Fruit fly (Drosophila melanogaster) whole organism, wandering third instar larva: Measurements from ENCODE around the gene sNPF.

Source experiments
- CG32264 ChIP-seq: fragments of 200-800 bp; sonication (Bioruptor generic); optimal IDR thresholded peaks from 2 replicates; lab custom pipeline; 2016; ENCODE audit warnings: missing biosample characterization, missing genetic modification characterization
- CG9705 ChIP-seq: fragments of 200-800 bp; sonication (Bioruptor generic); optimal IDR thresholded peaks from 2 replicates; lab custom pipeline; 2018; ENCODE audit warnings: missing biosample characterization, mild to moderate bottlenecking, missing genetic modification characterization
- CrebA ChIP-seq: fragments of 200-800 bp; sonication (Bioruptor generic); optimal IDR thresholded peaks from 2 replicates; lab custom pipeline; 2016; ENCODE audit warnings: missing biosample characterization, mild to moderate bottlenecking, missing genetic modification characterization, borderline replicate concordance
- Dfd ChIP-seq: fragments of >200 bp; optimal IDR thresholded peaks from 2 replicates; lab custom pipeline; 2017; ENCODE audit warnings: missing biosample characterization, missing genetic modification characterization
- Dif ChIP-seq: fragments of 200-275, 200-300 bp; sonication (Bioruptor generic); optimal IDR thresholded peaks from 2 replicates; lab custom pipeline; 2018; ENCODE audit warnings: missing biosample characterization, missing genetic modification characterization; ENCODE audit not compliant: partially characterized antibody
- GATAd ChIP-seq: sonication (Bioruptor generic); optimal IDR thresholded peaks from 2 replicates; lab custom pipeline; 2016; ENCODE audit warnings: missing biosample characterization, missing genetic modification characterization
- HLH106 ChIP-seq: fragments of 200-800 bp; optimal IDR thresholded peaks from 3 replicates; lab custom pipeline; 2019; ENCODE audit warnings: missing biosample characterization, mild to moderate bottlenecking, missing genetic modification characterization, moderate library complexity
- Hnf4 ChIP-seq: fragments of 200-800 bp; sonication (Bioruptor generic); optimal IDR thresholded peaks from 2 replicates; lab custom pipeline; 2016; ENCODE audit warnings: missing biosample characterization, mild to moderate bottlenecking, missing genetic modification characterization
- Hr78 ChIP-seq: fragments of >200 bp; optimal IDR thresholded peaks from 2 replicates; lab custom pipeline; 2017; ENCODE audit warnings: missing biosample characterization, missing genetic modification characterization
- Hr83 ChIP-seq: fragments of 200-300 bp; sonication (Bioruptor generic); optimal IDR thresholded peaks from 2 replicates; lab custom pipeline; 2016; ENCODE audit warnings: missing biosample characterization, mild to moderate bottlenecking, missing genetic modification characterization, moderate library complexity; ENCODE audit not compliant: poor library complexity, severe bottlenecking
- Jra ChIP-seq: sonication (Bioruptor generic); optimal IDR thresholded peaks from 2 replicates; lab custom pipeline; 2016; ENCODE audit warnings: missing biosample characterization, missing genetic modification characterization
- Mio ChIP-seq: sonication (Bioruptor generic); optimal IDR thresholded peaks from 2 replicates; lab custom pipeline; 2016; ENCODE audit warnings: missing biosample characterization, missing genetic modification characterization
- Myc ChIP-seq: fragments of >200 bp; optimal IDR thresholded peaks from 2 replicates; lab custom pipeline; 2017
- OdsH ChIP-seq: fragments of 200-800 bp; sonication (Bioruptor generic); optimal IDR thresholded peaks from 2 replicates; lab custom pipeline; 2016; ENCODE audit warnings: missing biosample characterization, mild to moderate bottlenecking, missing genetic modification characterization
- Sp1 ChIP-seq: fragments of 200-800 bp; sonication (Bioruptor generic); optimal IDR thresholded peaks from 3 replicates; lab custom pipeline; 2019; ENCODE audit warnings: missing biosample characterization, mild to moderate bottlenecking, missing genetic modification characterization, moderate library complexity
- Vsx2 ChIP-seq: fragments of 200-300, 225-300 bp; sonication (Bioruptor generic); optimal IDR thresholded peaks from 2 replicates; lab custom pipeline; 2018; ENCODE audit warnings: missing biosample characterization, missing genetic modification characterization; ENCODE audit not compliant: partially characterized antibody
- br ChIP-seq: fragments of 200-800 bp; sonication (Bioruptor generic); optimal IDR thresholded peaks from 2 replicates; lab custom pipeline; 2016; ENCODE audit warnings: missing biosample characterization, missing genetic modification characterization
- brk ChIP-seq: fragments of 200-800 bp; sonication (Bioruptor generic); optimal IDR thresholded peaks from 2 replicates; lab custom pipeline; 2016; ENCODE audit warnings: missing biosample characterization, mild to moderate bottlenecking, missing genetic modification characterization
- dl ChIP-seq, 2 experiments: fragments of 175-275, 200-275 bp in 1 of 2; fragments of 200-275 bp in 1 of 2; sonication (Bioruptor generic); optimal IDR thresholded peaks; lab custom pipeline; 2018; ENCODE audit warnings: mild to moderate bottlenecking in 2 of 2, missing biosample characterization in 2 of 2, missing genetic modification characterization in 2 of 2, moderate library complexity in 2 of 2; ENCODE audit not compliant: partially characterized antibody in 2 of 2, insufficient read depth in 1 of 2
- dmrt93B ChIP-seq: fragments of 200-800 bp; sonication (Bioruptor generic); optimal IDR thresholded peaks from 2 replicates; lab custom pipeline; 2018; ENCODE audit warnings: missing biosample characterization, mild to moderate bottlenecking, missing genetic modification characterization
- dsf ChIP-seq: sonication (Bioruptor generic); optimal IDR thresholded peaks from 2 replicates; lab custom pipeline; 2016; ENCODE audit warnings: missing biosample characterization, missing genetic modification characterization, borderline replicate concordance
- ey ChIP-seq: fragments of 200-800 bp; sonication (Bioruptor generic); optimal IDR thresholded peaks from 2 replicates; lab custom pipeline; 2016; ENCODE audit warnings: missing biosample characterization, missing genetic modification characterization
- foxo ChIP-seq, 2 experiments: fragments of 200-800 bp; sonication (Bioruptor generic); optimal IDR thresholded peaks; 2 replicates in 1 of 2; 3 replicates in 1 of 2; lab custom pipeline; 2016 to 2017; ENCODE audit warnings: missing biosample characterization in 2 of 2, missing genetic modification characterization in 2 of 2
- fru ChIP-seq: fragments of 200-800 bp; sonication (Bioruptor generic); optimal IDR thresholded peaks from 3 replicates; lab custom pipeline; 2016; ENCODE audit warnings: missing biosample characterization, mild to moderate bottlenecking, missing genetic modification characterization
- h ChIP-seq: fragments of 200-800 bp; sonication (Bioruptor generic); optimal IDR thresholded peaks from 3 replicates; lab custom pipeline; 2016; ENCODE audit warnings: missing biosample characterization, mild to moderate bottlenecking, missing genetic modification characterization
- lola ChIP-seq: fragments of >200 bp; optimal IDR thresholded peaks from 2 replicates; lab custom pipeline; 2017; ENCODE audit warnings: missing biosample characterization, missing genetic modification characterization
- rgr ChIP-seq: fragments of 200-800 bp; sonication (Bioruptor generic); optimal IDR thresholded peaks from 3 replicates; lab custom pipeline; 2016; ENCODE audit warnings: missing biosample characterization, mild to moderate bottlenecking, missing genetic modification characterization
- sage ChIP-seq: fragments of 200-800 bp; sonication (Bioruptor generic); optimal IDR thresholded peaks from 2 replicates; lab custom pipeline; 2016; ENCODE audit warnings: missing biosample characterization, mild to moderate bottlenecking, missing genetic modification characterization
- sv ChIP-seq: fragments of 200-800 bp; sonication (Bioruptor generic); optimal IDR thresholded peaks from 3 replicates; lab custom pipeline; 2016; ENCODE audit warnings: missing biosample characterization, missing genetic modification characterization
- usp ChIP-seq: fragments of >200 bp; optimal IDR thresholded peaks from 2 replicates; lab custom pipeline; 2017; ENCODE audit warnings: missing biosample characterization, missing genetic modification characterization
- woc ChIP-seq: sonication (Bioruptor generic); optimal IDR thresholded peaks from 2 replicates; lab custom pipeline; 2016; ENCODE audit warnings: missing biosample characterization, mild to moderate bottlenecking, missing genetic modification characterization

The sNPF gene

dm6 chr2L:20027382-20027919, at the start of gene sNPF:
sNPF (plus strand) TSS chr2L:20027915.
- TF ChIP-seq rgr (peak; percentile 56), brk (GFP tag; lab: Kevin White, UChicago) (no peak), br (GFP tag; lab: Kevin White, UChicago) (peak; percentile 53), Hr78 (GFP tag; lab: Kevin White, UChicago) (no peak), Dif (GFP tag; lab: Kevin White, UChicago) (no peak), fru (GFP tag; lab: Kevin White, UChicago) (peak; percentile 73), Jra (GFP tag; lab: Kevin White, UChicago) (no peak), woc (GFP tag; lab: Kevin White, UChicago) (peak; percentile 71), Hr83 (no peak), Vsx2 (GFP tag; lab: Kevin White, UChicago) (no peak), GATAd (GFP tag; lab: Kevin White, UChicago) (no peak), Dfd (GFP tag; lab: Kevin White, UChicago) (no peak), CG9705 (GFP tag; lab: Kevin White, UChicago) (no peak), usp (GFP tag; lab: Kevin White, UChicago) (no peak), Sp1 (GFP tag; lab: Kevin White, UChicago) (no peak), OdsH (GFP tag; lab: Kevin White, UChicago) (peak; percentile 49), lola (GFP tag; lab: Kevin White, UChicago) (no peak), h (GFP tag; lab: Kevin White, UChicago) (peak; percentile 73), Mio (GFP tag; lab: Kevin White, UChicago) (no peak), HLH106 (peak; percentile 47), dl (GFP tag; optimal IDR thresholded peaks at IDR 0.05; lab: Kevin White, UChicago; ENCODE audit: insufficient read depth in 1 of 2, partially characterized antibody in 2 of 2) (no peak), dmrt93B (no peak), sv (GFP tag; lab: Kevin White, UChicago) (peak; percentile 45), ey (peak; percentile 68), Hnf4 (GFP tag; lab: Kevin White, UChicago) (no peak), sage (no peak), dsf (GFP tag; lab: Kevin White, UChicago) (no peak), CG32264 (GFP tag; lab: Kevin White, UChicago) (no peak), CrebA (GFP tag; lab: Kevin White, UChicago) (no peak), Myc (lab: Kevin White, UChicago) (no peak), foxo (GFP tag; optimal IDR thresholded peaks at IDR 0.05; lab: Kevin White, UChicago) (peak in 1 of 2 experiments; percentile 59)

dm6 chr2L:19987875-19988665, 39.6 kb upstream of the sNPF start:
- TF ChIP-seq Sp1 (GFP tag; lab: Kevin White, UChicago) (no peak), Hr83 (peak; percentile 42), h (GFP tag; lab: Kevin White, UChicago) (peak; percentile 6)
- TF ChIP-seq, all 38 proteins: peak for 2

- TF ChIP-seq ey: no peak
- no peak for TF ChIP-seq foxo (GFP tag; optimal IDR thresholded peaks at IDR 0.05; lab: Kevin White, UChicago)
- no peak for TF ChIP-seq Myc (lab: Kevin White, UChicago)
- no peak for TF ChIP-seq sage
- TF ChIP-seq brk (GFP tag; lab: Kevin White, UChicago): no peak
These were observed 37.9 kb upstream of the sNPF start for dm6 chr2L:19989658-19990362.
